Fruit fly (Drosophila melanogaster): ENCODE data around the gene CG7384.

- TF ChIP-seq Jra (GFP tag; optimal IDR thresholded peaks at IDR 0.05), result no peak
- TF ChIP-seq fru (GFP tag; optimal IDR thresholded peaks at IDR 0.05), result no peak
Observed at dm6 chr2L:10488484-10489223, 21.6 kb downstream of the CG7384 start, which contains the start of the genes Cog4 and CG6144.

Measured in whole organism, wandering third instar larva.